Worm (Caenorhabditis elegans): ENCODE measurements around the gene ZC262.4.

ce11 chrIII:8299078-8299587 is 35.2 kb downstream of the ZC262.4 start:
- TF ChIP-seq elt-2 (tag; optimal IDR thresholded peaks at IDR 0.05) = no peak
- TF ChIP-seq ama-1 (optimal IDR thresholded peaks at IDR 0.05) = no peak
- no peak for TF ChIP-seq syd-9 (tag; optimal IDR thresholded peaks at IDR 0.05)
- TF ChIP-seq F13H6.1 (tag; optimal IDR thresholded peaks at IDR 0.05) = no peak
- TF ChIP-seq nfya-1 (tag; optimal IDR thresholded peaks at IDR 0.05) = no peak

Measured in whole organism, late embryonic.